Fruit fly (Drosophila melanogaster): ENCODE data around the gene CG6834.

The CG6834 gene

dm6 chr3R:11649449-11649848 is 38.5 kb downstream of the CG6834 start (continued):
- TF ChIP-seq her (GFP tag; optimal IDR thresholded peaks at IDR 0.05) (peak; percentile 96), nerfin-1 (tag; optimal IDR thresholded peaks at IDR 0.05) (peak; percentile 81), Hsf (GFP tag; optimal IDR thresholded peaks at IDR 0.05) (peak; percentile 97), CG4730 (GFP tag; IDR thresholded peaks at IDR 0.05) (peak; percentile 95), dm (GFP tag; optimal IDR thresholded peaks at IDR 0.05) (peak; percentile 90), Ada2b (GFP tag; IDR thresholded peaks at IDR 0.05) (peak; percentile 98), bowl (GFP tag; IDR thresholded peaks at IDR 0.05) (peak; percentile 92), CG5953 (GFP tag; IDR thresholded peaks at IDR 0.05) (peak; percentile 95), mirr (GFP tag; optimal IDR thresholded peaks at IDR 0.05) (peak; percentile 98), stc (GFP tag; IDR thresholded peaks at IDR 0.05) (peak; percentile 97), Ssrp (tag; optimal IDR thresholded peaks at IDR 0.05) (peak; percentile 89), dan (GFP tag; IDR thresholded peaks at IDR 0.05) (peak; percentile 68), Mes4 (GFP tag; optimal IDR thresholded peaks at IDR 0.05) (peak; percentile 87), CG8359 (GFP tag; optimal IDR thresholded peaks at IDR 0.05; ENCODE audit: borderline replicate concordance) (peak; percentile 62), abd-A (tag; optimal IDR thresholded peaks at IDR 0.05) (peak; percentile 52), CG11247 (GFP tag; IDR thresholded peaks at IDR 0.05) (peak; percentile 98), CG17359 (tag; optimal IDR thresholded peaks at IDR 0.05) (peak; percentile 96), Hmr (GFP tag; optimal IDR thresholded peaks at IDR 0.05) (peak; percentile 96), CG6272 (GFP tag; IDR thresholded peaks at IDR 0.05) (peak; percentile 93), Taf1 (GFP tag; IDR thresholded peaks at IDR 0.05) (peak; percentile 97), eyg (GFP tag; optimal IDR thresholded peaks at IDR 0.05) (peak; percentile 96), Usf (GFP tag; optimal IDR thresholded peaks at IDR 0.05) (peak; percentile 85), CG7963 (GFP tag; IDR thresholded peaks at IDR 0.05; ENCODE audit: partially characterized antibody) (no peak), org-1 (GFP tag; optimal IDR thresholded peaks at IDR 0.05) (peak; percentile 92), esg (GFP tag; conservative IDR thresholded peaks at IDR 0.05) (peak; percentile 97), ftz-f1 (GFP tag; optimal IDR thresholded peaks at IDR 0.05) (peak; percentile 63), amos (GFP tag; IDR thresholded peaks at IDR 0.05; ENCODE audit: partially characterized antibody) (no peak), D19B (GFP tag; optimal IDR thresholded peaks at IDR 0.05) (peak; percentile 90), ssp (GFP tag; IDR thresholded peaks at IDR 0.05) (peak; percentile 85), dpn (GFP tag; optimal IDR thresholded peaks at IDR 0.05) (peak; percentile 98), zen (tag; optimal IDR thresholded peaks at IDR 0.05) (peak; percentile 86), CG11723 (GFP tag; optimal IDR thresholded peaks at IDR 0.05) (peak; percentile 87), pita (GFP tag; optimal IDR thresholded peaks at IDR 0.05) (no peak), CG10431 (GFP tag; optimal IDR thresholded peaks at IDR 0.05) (peak; percentile 60), bab2 (GFP tag; optimal IDR thresholded peaks at IDR 0.05) (peak; percentile 98), fd64A (GFP tag; optimal IDR thresholded peaks at IDR 0.05) (peak; percentile 71), jing (GFP tag; optimal IDR thresholded peaks at IDR 0.05) (peak; percentile 88), Oaz (GFP tag; IDR thresholded peaks at IDR 0.05) (peak; percentile 97), CG11695 (GFP tag; IDR thresholded peaks at IDR 0.05) (peak; percentile 94), CG15011 (GFP tag; optimal IDR thresholded peaks at IDR 0.05) (peak; percentile 91), ATbp (GFP tag; optimal IDR thresholded peaks at IDR 0.05) (peak; percentile 86), CG7745 (tag; optimal IDR thresholded peaks at IDR 0.05) (no peak), lab (GFP tag; optimal IDR thresholded peaks at IDR 0.05) (peak; percentile 98), Mad (GFP tag; optimal IDR thresholded peaks at IDR 0.05) (peak; percentile 94), E2f1 (GFP tag; IDR thresholded peaks at IDR 0.05) (peak; percentile 97)
